Worm (Caenorhabditis elegans): ENCODE measurements around the gene des-2.

- TF ChIP-seq blmp-1 (tag; optimal IDR thresholded peaks at IDR 0.05) (no peak), sup-37 (GFP tag; optimal IDR thresholded peaks at IDR 0.05) (no peak), lsy-2 (tag; optimal IDR thresholded peaks at IDR 0.05) (no peak), snpc-4 (tag; optimal IDR thresholded peaks at IDR 0.05) (no peak), grh-1 (GFP tag; IDR thresholded peaks at IDR 0.05) (no peak), snu-23 (GFP tag; optimal IDR thresholded peaks at IDR 0.05) (no peak), pqm-1 (tag; optimal IDR thresholded peaks at IDR 0.05) (no peak), mep-1 (tag; optimal IDR thresholded peaks at IDR 0.05) (no peak), nhr-12 (tag; optimal IDR thresholded peaks at IDR 0.05) (no peak), C34B4.2 (tag; optimal IDR thresholded peaks at IDR 0.05) (no peak)
Observed at ce11 chrV:11410902-11411561, 10.5 kb downstream of the des-2 start, which contains the start of the genes K03B8.8 and grl-3.
